Fruit fly (Drosophila melanogaster) whole organism, adult: ENCODE data around the gene CG12116.

Source experiments
- CG11617 ChIP-seq: fragments of 200-800 bp; sonication (Bioruptor generic); optimal IDR thresholded peaks from 2 replicates; lab custom pipeline; 2017; ENCODE audit warnings: mild to moderate bottlenecking, missing biosample characterization, missing genetic modification reagents, missing genetic modification characterization
- CG12768 ChIP-seq: fragments of 200-800 bp; sonication (Bioruptor generic); optimal IDR thresholded peaks from 2 replicates; lab custom pipeline; 2017; ENCODE audit warnings: missing biosample characterization, missing genetic modification characterization, mild to moderate bottlenecking, moderate library complexity, missing genetic modification reagents
- CG14711 ChIP-seq: fragments of 200-800 bp; sonication (Bioruptor generic); optimal IDR thresholded peaks from 2 replicates; lab custom pipeline; 2018; ENCODE audit warnings: missing biosample characterization, mild to moderate bottlenecking, missing genetic modification characterization, moderate library complexity
- CG1620 ChIP-seq: fragments of 200-800 bp; sonication (Bioruptor generic); optimal IDR thresholded peaks from 2 replicates; lab custom pipeline; 2016; ENCODE audit warnings: missing biosample characterization, missing genetic modification characterization
- CG33017 ChIP-seq: fragments of 200-800 bp; sonication (Bioruptor generic); optimal IDR thresholded peaks from 2 replicates; lab custom pipeline; 2018; ENCODE audit warnings: missing biosample characterization, mild to moderate bottlenecking, missing genetic modification characterization, moderate library complexity
- CG5204 ChIP-seq: fragments of 200-800 bp; sonication (Bioruptor generic); optimal IDR thresholded peaks from 2 replicates; lab custom pipeline; 2016; ENCODE audit warnings: missing biosample characterization, missing genetic modification characterization
- CG7045 ChIP-seq: fragments of 200-800 bp; sonication (Bioruptor generic); optimal IDR thresholded peaks from 2 replicates; lab custom pipeline; 2017; ENCODE audit warnings: missing biosample characterization, mild to moderate bottlenecking, missing genetic modification characterization
- CG7101 ChIP-seq: fragments of 200-800 bp; sonication (Bioruptor generic); optimal IDR thresholded peaks from 2 replicates; lab custom pipeline; 2018; ENCODE audit warnings: missing biosample characterization, mild to moderate bottlenecking, missing genetic modification characterization, moderate library complexity
- Clk ChIP-seq: fragments of 200-800 bp; sonication (Bioruptor generic); optimal IDR thresholded peaks from 2 replicates; lab custom pipeline; 2017; ENCODE audit warnings: missing biosample characterization, missing genetic modification characterization
- Mnt ChIP-seq: fragments of 200-800 bp; sonication (Bioruptor generic); optimal IDR thresholded peaks from 2 replicates; lab custom pipeline; 2016; ENCODE audit warnings: missing biosample characterization, mild to moderate bottlenecking, missing genetic modification characterization
- bab1 ChIP-seq: fragments of 200-800 bp; sonication (Bioruptor generic); optimal IDR thresholded peaks from 3 replicates; lab custom pipeline; 2019; ENCODE audit warnings: missing biosample characterization, mild to moderate bottlenecking, missing genetic modification characterization, moderate library complexity
- cic ChIP-seq: fragments of 200-800 bp; sonication (Bioruptor generic); optimal IDR thresholded peaks from 2 replicates; lab custom pipeline; 2017; ENCODE audit warnings: missing biosample characterization, mild to moderate bottlenecking, missing genetic modification characterization, moderate library complexity
- kay ChIP-seq: fragments of 200-800 bp; sonication (Bioruptor generic); peaks from one replicate; lab custom pipeline; 2016; ENCODE audit warnings: missing biosample characterization, missing genetic modification characterization, borderline replicate concordance
- ovo ChIP-seq: fragments of 200-800 bp; sonication (Bioruptor generic); optimal IDR thresholded peaks from 2 replicates; lab custom pipeline; 2016; ENCODE audit warnings: missing biosample characterization, missing genetic modification characterization
- pad ChIP-seq: fragments of 200-800 bp; sonication (Bioruptor generic); optimal IDR thresholded peaks from 3 replicates; lab custom pipeline; 2017; ENCODE audit warnings: missing biosample characterization, missing genetic modification characterization, mild to moderate bottlenecking, moderate library complexity, missing genetic modification reagents
- tj ChIP-seq: fragments of 200-800 bp; sonication (Bioruptor generic); optimal IDR thresholded peaks from 3 replicates; lab custom pipeline; 2017; ENCODE audit warnings: missing biosample characterization, mild to moderate bottlenecking, missing genetic modification characterization, moderate library complexity
- toe ChIP-seq: fragments of 200-800 bp; sonication (Bioruptor generic); optimal IDR thresholded peaks from 2 replicates; lab custom pipeline; 2016; ENCODE audit warnings: missing biosample characterization, missing genetic modification characterization

Gene CG12116

dm6 chrX:8422643-8423042 lies 46.2 kb downstream of the CG12116 start:
- TF ChIP-seq kay (GFP tag; lab: Kevin White, UChicago) (peak; percentile 81), Clk (GFP tag; lab: Kevin White, UChicago) (no peak)

- no peak for TF ChIP-seq CG1620 (GFP tag; lab: Kevin White, UChicago)
- peak; percentile 75 for TF ChIP-seq ovo
These were observed 47.4 kb downstream of the CG12116 start for dm6 chrX:8421449-8421795.

dm6 chrX:8420772-8421448 lies 47.9 kb downstream of the CG12116 start:
- TF ChIP-seq CG14711 (no peak), CG11617 (GFP tag; lab: Kevin White, UChicago) (peak; percentile 50), CG12768 (GFP tag; lab: Kevin White, UChicago) (peak; percentile 64), CG7101 (peak; percentile 59), Mnt (peak; percentile 79), toe (GFP tag; lab: Kevin White, UChicago) (no peak), CG33017 (tag; lab: Kevin White, UChicago) (peak; percentile 14), cic (GFP tag; lab: Kevin White, UChicago) (peak; percentile 24), bab1 (GFP tag; lab: Kevin White, UChicago) (peak; percentile 88), tj (GFP tag; lab: Kevin White, UChicago) (peak; percentile 75), kay (GFP tag; lab: Kevin White, UChicago) (peak; percentile 88), pad (GFP tag; lab: Kevin White, UChicago) (peak; percentile 85), CG7045 (GFP tag; lab: Kevin White, UChicago) (no peak)

- TF ChIP-seq CG5204 (GFP tag; lab: Kevin White, UChicago), result no peak
- TF ChIP-seq CG7045 (GFP tag; lab: Kevin White, UChicago), result no peak
- peak; percentile 13 for TF ChIP-seq ovo
These were observed 49.3 kb downstream of the CG12116 start for dm6 chrX:8419534-8419933.
